Worm (Caenorhabditis elegans): ENCODE measurements around the gene D1044.7.

D1044.7 gene

ce11 chrIII:5508669-5509068 lies at the start of gene D1044.7:
D1044.7 (minus strand) TSS chrIII:5508769.
- TF ChIP-seq tbx-11 (GFP tag; IDR thresholded peaks at IDR 0.05) (no peak), F13C5.2 (tag; optimal IDR thresholded peaks at IDR 0.05) (no peak), ceh-36 (tag; optimal IDR thresholded peaks at IDR 0.05) (no peak), hnd-1 (tag; optimal IDR thresholded peaks at IDR 0.05) (no peak), B0310.2 (tag; optimal IDR thresholded peaks at IDR 0.05) (no peak), ceh-13 (GFP tag; optimal IDR thresholded peaks at IDR 0.05) (no peak), tbx-37 (GFP tag; conservative IDR thresholded peaks at IDR 0.05) (no peak), hmg-4 (GFP tag; optimal IDR thresholded peaks at IDR 0.05) (no peak), aly-1 (tag; optimal IDR thresholded peaks at IDR 0.05) (no peak), sea-1 (GFP tag; conservative IDR thresholded peaks at IDR 0.05) (no peak), pes-1 (GFP tag; IDR thresholded peaks at IDR 0.05) (no peak)

- TF ChIP-seq pes-1 (GFP tag; IDR thresholded peaks at IDR 0.05): no peak
Observed at ce11 chrIII:5557246-5557819, 48.8 kb upstream of the D1044.7 start, which contains the start of gene rpc-2. rpc-2 (plus strand) TSS chrIII:5557365.

- TF ChIP-seq ama-1 (optimal IDR thresholded peaks at IDR 0.05) (no peak), tbx-11 (GFP tag; IDR thresholded peaks at IDR 0.05) (peak; percentile 94), B0310.2 (tag; optimal IDR thresholded peaks at IDR 0.05) (peak; percentile 84), hmbx-1 (tag; optimal IDR thresholded peaks at IDR 0.05) (peak; percentile 60), F13C5.2 (tag; optimal IDR thresholded peaks at IDR 0.05) (peak; percentile 96), tbx-37 (GFP tag; conservative IDR thresholded peaks at IDR 0.05) (peak; percentile 89), sea-1 (GFP tag; conservative IDR thresholded peaks at IDR 0.05) (peak; percentile 91), hnd-1 (tag; optimal IDR thresholded peaks at IDR 0.05) (peak; percentile 78), scrt-1 (GFP tag; IDR thresholded peaks at IDR 0.05) (peak; percentile 93), aly-1 (tag; optimal IDR thresholded peaks at IDR 0.05) (peak; percentile 77), ceh-13 (GFP tag; optimal IDR thresholded peaks at IDR 0.05) (peak; percentile 91), ceh-36 (tag; optimal IDR thresholded peaks at IDR 0.05) (peak; percentile 91), tra-4 (tag; optimal IDR thresholded peaks at IDR 0.05) (peak; percentile 77), hmg-4 (GFP tag; optimal IDR thresholded peaks at IDR 0.05) (peak; percentile 89), pes-1 (GFP tag; IDR thresholded peaks at IDR 0.05) (peak; percentile 94), ets-7 (tag; optimal IDR thresholded peaks at IDR 0.05) (peak; percentile 75), flt-1 (GFP tag; IDR thresholded peaks at IDR 0.05) (peak; percentile 86)
Observed at ce11 chrIII:5554884-5555500, 46.4 kb upstream of the D1044.7 start, which contains the start of the genes nmad-1 and hach-1. nmad-1 (minus strand) TSS chrIII:5554934. hach-1 (plus strand) TSS chrIII:5555450.

ce11 chrIII:5553098-5553497 lies 44.5 kb upstream of the D1044.7 start:
- TF ChIP-seq pes-1 (GFP tag; IDR thresholded peaks at IDR 0.05): no peak
- no peak for TF ChIP-seq B0310.2 (tag; optimal IDR thresholded peaks at IDR 0.05)
- no peak for TF ChIP-seq aly-1 (tag; optimal IDR thresholded peaks at IDR 0.05)
- no peak for TF ChIP-seq tbx-11 (GFP tag; IDR thresholded peaks at IDR 0.05)
- TF ChIP-seq tbx-37 (GFP tag; conservative IDR thresholded peaks at IDR 0.05): no peak
- TF ChIP-seq ama-1 (optimal IDR thresholded peaks at IDR 0.05): no peak
- TF ChIP-seq hmg-4 (GFP tag; optimal IDR thresholded peaks at IDR 0.05): no peak
- no peak for TF ChIP-seq hmbx-1 (tag; optimal IDR thresholded peaks at IDR 0.05)
- no peak for TF ChIP-seq ceh-13 (GFP tag; optimal IDR thresholded peaks at IDR 0.05)

ce11 chrIII:5552072-5552667 lies 43.6 kb upstream of the D1044.7 start, which contains the start of gene F09F7.6:
F09F7.6 (minus strand) TSS chrIII:5552135.
- TF ChIP-seq tra-4 (tag; optimal IDR thresholded peaks at IDR 0.05): no peak
- no peak for TF ChIP-seq flt-1 (GFP tag; IDR thresholded peaks at IDR 0.05)
- TF ChIP-seq hnd-1 (tag; optimal IDR thresholded peaks at IDR 0.05): no peak
- TF ChIP-seq hmbx-1 (tag; optimal IDR thresholded peaks at IDR 0.05): no peak
- no peak for TF ChIP-seq ceh-13 (GFP tag; optimal IDR thresholded peaks at IDR 0.05)
- TF ChIP-seq tbx-11 (GFP tag; IDR thresholded peaks at IDR 0.05): no peak
- no peak for TF ChIP-seq ama-1 (optimal IDR thresholded peaks at IDR 0.05)
- no peak for TF ChIP-seq B0310.2 (tag; optimal IDR thresholded peaks at IDR 0.05)
- TF ChIP-seq aly-1 (tag; optimal IDR thresholded peaks at IDR 0.05): no peak
- TF ChIP-seq tbx-37 (GFP tag; conservative IDR thresholded peaks at IDR 0.05): no peak
- TF ChIP-seq ceh-36 (tag; optimal IDR thresholded peaks at IDR 0.05): no peak
- TF ChIP-seq F13C5.2 (tag; optimal IDR thresholded peaks at IDR 0.05): no peak
- no peak for TF ChIP-seq hmg-4 (GFP tag; optimal IDR thresholded peaks at IDR 0.05)
- no peak for TF ChIP-seq scrt-1 (GFP tag; IDR thresholded peaks at IDR 0.05)
- TF ChIP-seq ets-7 (tag; optimal IDR thresholded peaks at IDR 0.05): no peak

ce11 chrIII:5550844-5551243 lies 42.3 kb upstream of the D1044.7 start:
- TF ChIP-seq aly-1 (tag; optimal IDR thresholded peaks at IDR 0.05): no peak
- TF ChIP-seq flt-1 (GFP tag; IDR thresholded peaks at IDR 0.05): no peak
- no peak for TF ChIP-seq ceh-36 (tag; optimal IDR thresholded peaks at IDR 0.05)
- TF ChIP-seq hmg-4 (GFP tag; optimal IDR thresholded peaks at IDR 0.05): no peak
- TF ChIP-seq hnd-1 (tag; optimal IDR thresholded peaks at IDR 0.05): no peak
- TF ChIP-seq ets-7 (tag; optimal IDR thresholded peaks at IDR 0.05): no peak
- no peak for TF ChIP-seq B0310.2 (tag; optimal IDR thresholded peaks at IDR 0.05)
- TF ChIP-seq tbx-11 (GFP tag; IDR thresholded peaks at IDR 0.05): no peak
- TF ChIP-seq ama-1 (optimal IDR thresholded peaks at IDR 0.05): no peak
- TF ChIP-seq hmbx-1 (tag; optimal IDR thresholded peaks at IDR 0.05): no peak
- no peak for TF ChIP-seq pes-1 (GFP tag; IDR thresholded peaks at IDR 0.05)

ce11 chrIII:5550193-5550592 lies 41.6 kb upstream of the D1044.7 start:
- TF ChIP-seq scrt-1 (GFP tag; IDR thresholded peaks at IDR 0.05): no peak
- TF ChIP-seq pes-1 (GFP tag; IDR thresholded peaks at IDR 0.05): no peak
- no peak for TF ChIP-seq B0310.2 (tag; optimal IDR thresholded peaks at IDR 0.05)
- TF ChIP-seq ceh-36 (tag; optimal IDR thresholded peaks at IDR 0.05): no peak
- TF ChIP-seq hnd-1 (tag; optimal IDR thresholded peaks at IDR 0.05): no peak
- no peak for TF ChIP-seq F13C5.2 (tag; optimal IDR thresholded peaks at IDR 0.05)
- no peak for TF ChIP-seq aly-1 (tag; optimal IDR thresholded peaks at IDR 0.05)
- TF ChIP-seq tbx-37 (GFP tag; conservative IDR thresholded peaks at IDR 0.05): no peak
- no peak for TF ChIP-seq ets-7 (tag; optimal IDR thresholded peaks at IDR 0.05)
- TF ChIP-seq tbx-11 (GFP tag; IDR thresholded peaks at IDR 0.05): no peak
- TF ChIP-seq ceh-13 (GFP tag; optimal IDR thresholded peaks at IDR 0.05): no peak
- no peak for TF ChIP-seq flt-1 (GFP tag; IDR thresholded peaks at IDR 0.05)
- no peak for TF ChIP-seq ama-1 (optimal IDR thresholded peaks at IDR 0.05)
- TF ChIP-seq sea-1 (GFP tag; conservative IDR thresholded peaks at IDR 0.05): no peak
- TF ChIP-seq tra-4 (tag; optimal IDR thresholded peaks at IDR 0.05): no peak
